Fruit fly (Drosophila melanogaster): ENCODE data around the gene Syx17.

The Syx17 gene

DNA sequence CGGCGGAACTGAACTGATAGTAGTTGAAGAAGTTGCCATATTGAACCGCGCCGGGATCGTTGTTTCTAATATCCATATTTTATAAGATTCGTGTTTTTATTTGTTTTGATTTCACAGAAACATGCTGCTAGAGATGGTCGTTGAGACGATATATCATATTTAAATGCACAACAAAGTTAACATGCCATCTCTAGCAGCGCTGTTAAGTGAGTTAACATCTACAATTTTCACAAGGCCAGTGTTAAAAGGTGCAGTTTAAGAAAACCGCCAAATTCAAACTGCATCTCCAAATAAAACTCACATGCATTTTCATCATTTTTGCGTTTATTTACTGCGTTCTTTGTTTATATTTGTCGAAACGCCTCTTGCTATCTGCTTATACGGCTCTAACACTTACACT lies 35.9 kb upstream of the Syx17 start, which contains the start of gene CG11342 (continued):
- TF ChIP-seq CG14965 (GFP tag; optimal IDR thresholded peaks at IDR 0.05; ENCODE audit: borderline replicate concordance), result no peak
- TF ChIP-seq Optix (GFP tag; IDR thresholded peaks at IDR 0.05), result no peak
- TF ChIP-seq lilli (GFP tag; optimal IDR thresholded peaks at IDR 0.05), result peak; percentile 15
- TF ChIP-seq Sox102F (GFP tag; optimal IDR thresholded peaks at IDR 0.05), result no peak
- no peak for TF ChIP-seq Awh (GFP tag; IDR thresholded peaks at IDR 0.05)
- no peak for TF ChIP-seq Hr3 (GFP tag; optimal IDR thresholded peaks at IDR 0.05)
- TF ChIP-seq chm (GFP tag; IDR thresholded peaks at IDR 0.05), result no peak
- TF ChIP-seq CG4707 (GFP tag; optimal IDR thresholded peaks at IDR 0.05), result no peak
- TF ChIP-seq trh (GFP tag; optimal IDR thresholded peaks at IDR 0.05), result no peak
- no peak for TF ChIP-seq CG2889 (GFP tag; IDR thresholded peaks at IDR 0.05)
- TF ChIP-seq Ets97D (GFP tag; optimal IDR thresholded peaks at IDR 0.05), result peak; percentile 58
- TF ChIP-seq CG34376 (GFP tag; optimal IDR thresholded peaks at IDR 0.05), result no peak
- TF ChIP-seq odd (GFP tag; optimal IDR thresholded peaks at IDR 0.05), result no peak
- TF ChIP-seq Camta (GFP tag; optimal IDR thresholded peaks at IDR 0.05), result no peak
- TF ChIP-seq ind (GFP tag; optimal IDR thresholded peaks at IDR 0.05), result no peak
- TF ChIP-seq CG4854 (GFP tag; optimal IDR thresholded peaks at IDR 0.05), result no peak
- no peak for TF ChIP-seq CG3065 (GFP tag; optimal IDR thresholded peaks at IDR 0.05)
- TF ChIP-seq pho (GFP tag; optimal IDR thresholded peaks at IDR 0.05), result no peak
- TF ChIP-seq CG17385 (GFP tag; optimal IDR thresholded peaks at IDR 0.05), result no peak
- TF ChIP-seq zen2 (GFP tag; IDR thresholded peaks at IDR 0.05; ENCODE audit: partially characterized antibody), result peak; percentile 83
- no peak for TF ChIP-seq NC2α (GFP tag; optimal IDR thresholded peaks at IDR 0.05)
- TF ChIP-seq CG12744 (GFP tag; optimal IDR thresholded peaks at IDR 0.05), result no peak
- TF ChIP-seq Xrp1 (GFP tag; IDR thresholded peaks at IDR 0.05), result no peak
- no peak for TF ChIP-seq CG18011 (GFP tag; optimal IDR thresholded peaks at IDR 0.05)
- no peak for TF ChIP-seq CG8478 (optimal IDR thresholded peaks at IDR 0.05)
- peak; percentile 78 for TF ChIP-seq CG16813 (GFP tag; IDR thresholded peaks at IDR 0.05; ENCODE audit: partially characterized antibody)
- TF ChIP-seq CG12659 (GFP tag; optimal IDR thresholded peaks at IDR 0.05), result peak; percentile 15
- peak; percentile 47 for TF ChIP-seq trem (tag; optimal IDR thresholded peaks at IDR 0.05)
- peak; percentile 86 for TF ChIP-seq Med (GFP tag)
- no peak for TF ChIP-seq D (optimal IDR thresholded peaks at IDR 0.05)
- no peak for TF ChIP-seq D (GFP tag; optimal IDR thresholded peaks at IDR 0.05)
- no peak for TF ChIP-seq Stat92E (GFP tag; optimal IDR thresholded peaks at IDR 0.05)
- TF ChIP-seq crp (GFP tag; optimal IDR thresholded peaks at IDR 0.05), result no peak
- no peak for TF ChIP-seq CrebB (tag; optimal IDR thresholded peaks at IDR 0.05)
- TF ChIP-seq HLH4C (GFP tag; IDR thresholded peaks at IDR 0.05; ENCODE audit: partially characterized antibody), result peak; percentile 67
- no peak for TF ChIP-seq Nf-YB (GFP tag; optimal IDR thresholded peaks at IDR 0.05)
- no peak for TF ChIP-seq gro (GFP tag; optimal IDR thresholded peaks at IDR 0.05)
- TF ChIP-seq grn (GFP tag; optimal IDR thresholded peaks at IDR 0.05), result no peak
- TF ChIP-seq Atf6 (GFP tag; IDR thresholded peaks at IDR 0.05), result no peak
- no peak for TF ChIP-seq CG10321 (GFP tag; IDR thresholded peaks at IDR 0.05)
- peak; percentile 87 for TF ChIP-seq Doc3 (GFP tag; IDR thresholded peaks at IDR 0.05; ENCODE audit: partially characterized antibody)
- no peak for TF ChIP-seq her (GFP tag; optimal IDR thresholded peaks at IDR 0.05)

DNA sequence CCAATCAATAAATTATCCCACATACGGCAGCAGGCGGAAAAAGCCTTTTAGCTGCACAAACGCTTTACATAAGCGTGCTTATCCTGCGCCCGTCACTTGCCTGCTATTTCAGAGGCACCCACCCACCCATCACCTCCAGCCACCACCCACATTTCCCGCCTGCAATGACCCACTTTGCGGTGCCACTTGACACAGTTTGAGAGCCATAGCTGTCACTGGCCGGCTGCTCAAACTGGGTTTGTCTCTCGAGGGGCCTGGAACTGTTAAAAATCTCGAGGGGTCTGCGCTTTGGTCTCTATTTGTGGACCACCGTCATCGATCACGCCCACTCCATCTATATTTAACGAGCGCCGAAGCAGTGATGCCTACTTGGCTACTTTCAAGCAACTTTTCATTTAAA lies 31.3 kb upstream of the Syx17 start:
- TF ChIP-seq CG6654 (GFP tag; optimal IDR thresholded peaks at IDR 0.05), result peak; percentile 96
- TF ChIP-seq CG15601 (tag; optimal IDR thresholded peaks at IDR 0.05), result no peak
- peak; percentile 44; the same call in 1 of the 3 replicates for TF ChIP-seq sr (GFP tag; IDR thresholded peaks at IDR 0.05)
- TF ChIP-seq caup (GFP tag; optimal IDR thresholded peaks at IDR 0.05; ENCODE audit: severe bottlenecking), result no peak
- 0 out of 2 replicates have a peak, but pooled peaks have one; percentile 15 for TF ChIP-seq amos (GFP tag; IDR thresholded peaks at IDR 0.05; ENCODE audit: partially characterized antibody)
- no peak for TF ChIP-seq da (GFP tag; optimal IDR thresholded peaks at IDR 0.05)
- no peak for TF ChIP-seq CG3847 (GFP tag; IDR thresholded peaks at IDR 0.05)
- TF ChIP-seq Mrtf (GFP tag; IDR thresholded peaks at IDR 0.05), result no peak
- TF ChIP-seq knrl (GFP tag; IDR thresholded peaks at IDR 0.05; ENCODE audit: partially characterized antibody), result 0 out of 3 replicates have a peak, but pooled peaks have one; percentile 9
- TF ChIP-seq dm (GFP tag; optimal IDR thresholded peaks at IDR 0.05), result no peak
- 0 out of 2 replicates have a peak, but pooled peaks have one; percentile 7 for TF ChIP-seq Xrp1 (GFP tag; IDR thresholded peaks at IDR 0.05)
- TF ChIP-seq CG2712 (tag; optimal IDR thresholded peaks at IDR 0.05), result no peak
- TF ChIP-seq CG16813 (GFP tag; IDR thresholded peaks at IDR 0.05; ENCODE audit: partially characterized antibody), result 0 out of 3 replicates have a peak, but pooled peaks have one; percentile 10
